Fruit fly (Drosophila melanogaster) whole organism, embryonic: ENCODE measurements around the gene smid.

Source experiments
- Aef1 ChIP-seq: fragments of 200-800 bp; sonication (Bioruptor generic); IDR thresholded peaks from 3 replicates; pipeline ENCODE4 v1.3.6; 2022; ENCODE audit warnings: missing biosample characterization, missing genetic modification characterization
- Antp ChIP-seq: fragments of 200-800 bp; sonication (Bioruptor generic); optimal IDR thresholded peaks from 3 replicates; lab custom pipeline; 2016; ENCODE audit warnings: missing biosample characterization, missing genetic modification characterization
- CG10543 ChIP-seq: fragments of 200-800 bp; sonication (Bioruptor generic); optimal IDR thresholded peaks from 3 replicates; lab custom pipeline; 2017; ENCODE audit warnings: missing biosample characterization, mild to moderate bottlenecking, missing genetic modification characterization, moderate library complexity
- CG11456 ChIP-seq: fragments of 200-800 bp; sonication (Bioruptor generic); IDR thresholded peaks from 3 replicates; pipeline ENCODE4 v1.3.6; 2022; ENCODE audit warnings: missing biosample characterization, missing genetic modification characterization
- CG12155 ChIP-seq: fragments of 200-800 bp; sonication (Bioruptor generic); optimal IDR thresholded peaks from 3 replicates; lab custom pipeline; 2016; ENCODE audit warnings: missing biosample characterization, missing genetic modification characterization
- CG14860 ChIP-seq: fragments of 200-800 bp; sonication (Bioruptor generic); IDR thresholded peaks from 3 replicates; pipeline ENCODE4 v1.3.6; 2022; ENCODE audit warnings: missing biosample characterization, missing genetic modification characterization; ENCODE audit not compliant: partially characterized antibody
- CG15479 ChIP-seq: fragments of 200-800 bp; sonication (Bioruptor generic); optimal IDR thresholded peaks from 3 replicates; lab custom pipeline; 2019; ENCODE audit warnings: missing biosample characterization, mild to moderate bottlenecking, missing genetic modification characterization, moderate library complexity
- CG15514 ChIP-seq: fragments of 200-800 bp; sonication (Bioruptor generic); optimal IDR thresholded peaks from 3 replicates; lab custom pipeline; 2017; ENCODE audit warnings: missing biosample characterization, missing genetic modification characterization, mild to moderate bottlenecking, moderate library complexity, missing genetic modification reagents
- CG1602 ChIP-seq: fragments of 200-800 bp; sonication (Bioruptor generic); optimal IDR thresholded peaks from 3 replicates; lab custom pipeline; 2016; ENCODE audit warnings: missing biosample characterization, missing genetic modification characterization
- CG17328 ChIP-seq: fragments of 200-800 bp; sonication (Bioruptor generic); IDR thresholded peaks from 2 replicates; pipeline ENCODE4 v1.3.6; 2022; ENCODE audit warnings: missing biosample characterization, missing genetic modification characterization
- CG2199 ChIP-seq: fragments of 200-800 bp; sonication (Bioruptor generic); IDR thresholded peaks from 3 replicates; pipeline ENCODE4 v1.3.6; 2022; ENCODE audit warnings: missing biosample characterization, missing genetic modification characterization
- CG32772 ChIP-seq: fragments of 200-800 bp; sonication (Bioruptor generic); IDR thresholded peaks from 2 replicates; pipeline ENCODE4 v1.3.6; 2022; ENCODE audit warnings: missing biosample characterization, missing genetic modification characterization
- CG34376 ChIP-seq: fragments of 200-800 bp; sonication (Bioruptor generic); optimal IDR thresholded peaks from 2 replicates; lab custom pipeline; 2018; ENCODE audit warnings: missing biosample characterization, mild to moderate bottlenecking, missing genetic modification characterization
- CG4424 ChIP-seq: fragments of 200-800 bp; sonication (Bioruptor generic); optimal IDR thresholded peaks from 3 replicates; lab custom pipeline; 2016; ENCODE audit warnings: missing biosample characterization, missing genetic modification characterization
- CG5953 ChIP-seq: fragments of 200-800 bp; sonication (Bioruptor generic); IDR thresholded peaks from 2 replicates; pipeline ENCODE4 v1.3.6; 2022; ENCODE audit warnings: missing biosample characterization, missing genetic modification characterization
- CG7357 ChIP-seq: fragments of 200-800 bp; sonication (Bioruptor generic); IDR thresholded peaks from 3 replicates; pipeline ENCODE4 v1.3.6; 2022; ENCODE audit warnings: missing biosample characterization, missing genetic modification characterization
- CG7987 ChIP-seq: fragments of 200-800 bp; sonication (Bioruptor generic); optimal IDR thresholded peaks from 2 replicates; lab custom pipeline; 2018; ENCODE audit warnings: missing biosample characterization, mild to moderate bottlenecking, missing genetic modification characterization, moderate library complexity
- CoRest ChIP-seq: fragments of 200-800 bp; sonication (Bioruptor generic); optimal IDR thresholded peaks from 3 replicates; lab custom pipeline; 2018; ENCODE audit warnings: missing biosample characterization, mild to moderate bottlenecking, missing genetic modification characterization, moderate library complexity
- Dad ChIP-seq: fragments of 200-800 bp; sonication (Bioruptor generic); optimal IDR thresholded peaks from 3 replicates; lab custom pipeline; 2016; ENCODE audit warnings: missing biosample characterization, missing genetic modification characterization
- Dip3 ChIP-seq: fragments of 200-800 bp; sonication (Bioruptor generic); optimal IDR thresholded peaks from 3 replicates; lab custom pipeline; 2016; ENCODE audit warnings: missing biosample characterization, missing genetic modification characterization
- Dp ChIP-seq: fragments of 200-800 bp; sonication (Bioruptor generic); optimal IDR thresholded peaks from 2 replicates; lab custom pipeline; 2018; ENCODE audit warnings: missing biosample characterization, mild to moderate bottlenecking, missing genetic modification characterization, moderate library complexity
- ERR ChIP-seq: fragments of 200-800 bp; sonication (Bioruptor generic); optimal IDR thresholded peaks from 2 replicates; lab custom pipeline; 2016; ENCODE audit warnings: missing biosample characterization, missing genetic modification characterization
- Ets65A ChIP-seq: fragments of 200-800 bp; sonication (Bioruptor generic); peaks from one replicate; lab custom pipeline; 2016; ENCODE audit warnings: missing biosample characterization, missing genetic modification characterization
- Mad ChIP-seq: fragments of 200-800 bp; sonication (Bioruptor generic); optimal IDR thresholded peaks from 2 replicates; lab custom pipeline; 2016; ENCODE audit warnings: missing biosample characterization, missing genetic modification characterization
- Med ChIP-seq: fragments of 200-800 bp; sonication (Bioruptor generic); peaks from one replicate; lab custom pipeline; 2016; ENCODE audit warnings: missing biosample characterization, missing genetic modification characterization, mild to moderate bottlenecking, inconsistent platforms, moderate library complexity
- Mes4 ChIP-seq: fragments of 200-800 bp; sonication (Bioruptor generic); optimal IDR thresholded peaks from 2 replicates; lab custom pipeline; 2016; ENCODE audit warnings: missing biosample characterization, missing genetic modification characterization
- NK7.1 ChIP-seq: fragments of 200-800 bp; sonication (Bioruptor generic); optimal IDR thresholded peaks from 3 replicates; lab custom pipeline; 2016; ENCODE audit warnings: missing biosample characterization, missing genetic modification characterization
- Pdp1 ChIP-seq, 2 experiments: fragments of 200-800 bp; sonication (Bioruptor generic); optimal IDR thresholded peaks; 3 replicates each; lab custom pipeline; 2016; ENCODE audit warnings: missing biosample characterization in 2 of 2, missing genetic modification characterization in 2 of 2, mild to moderate bottlenecking in 1 of 2, moderate library complexity in 1 of 2
- Scr ChIP-seq: fragments of 200-800 bp; sonication (Bioruptor generic); IDR thresholded peaks from 2 replicates; pipeline ENCODE4 v1.3.6; 2022; ENCODE audit warnings: missing biosample characterization, missing genetic modification characterization; ENCODE audit not compliant: partially characterized antibody
- Six4 ChIP-seq: fragments of 200-800 bp; sonication (Bioruptor generic); optimal IDR thresholded peaks from 2 replicates; lab custom pipeline; 2016; ENCODE audit warnings: missing biosample characterization, missing genetic modification characterization
- ac ChIP-seq: fragments of 200-800 bp; sonication (Bioruptor generic); optimal IDR thresholded peaks from 3 replicates; lab custom pipeline; 2017; ENCODE audit warnings: missing biosample characterization, mild to moderate bottlenecking, missing genetic modification characterization
- br ChIP-seq: fragments of >200 bp; optimal IDR thresholded peaks from 2 replicates; lab custom pipeline; 2017
- cwo ChIP-seq: fragments of 200-800 bp; sonication (Bioruptor generic); optimal IDR thresholded peaks from 3 replicates; lab custom pipeline; 2017; ENCODE audit warnings: missing biosample characterization, missing genetic modification characterization, mild to moderate bottlenecking, moderate library complexity, missing genetic modification reagents
- dmrt11E ChIP-seq: fragments of 200-800 bp; sonication (Bioruptor generic); optimal IDR thresholded peaks from 3 replicates; lab custom pipeline; 2018; ENCODE audit warnings: missing biosample characterization, mild to moderate bottlenecking, missing genetic modification characterization, moderate library complexity
- dysf ChIP-seq: fragments of 200-800 bp; sonication (Bioruptor generic); IDR thresholded peaks from 3 replicates; pipeline ENCODE4 v1.3.6; 2022; ENCODE audit warnings: missing biosample characterization, missing genetic modification characterization
- gro ChIP-seq: fragments of 200-800 bp; sonication (Bioruptor generic); optimal IDR thresholded peaks from 2 replicates; lab custom pipeline; 2016; ENCODE audit warnings: missing biosample characterization, missing genetic modification characterization
- hb ChIP-seq: fragments of 200-800 bp; sonication (Bioruptor generic); IDR thresholded peaks from 3 replicates; pipeline ENCODE4 v1.3.6; 2022; ENCODE audit warnings: missing biosample characterization, missing genetic modification characterization; ENCODE audit not compliant: partially characterized antibody
- her ChIP-seq: fragments of 200-800 bp; sonication (Bioruptor generic); optimal IDR thresholded peaks from 2 replicates; lab custom pipeline; 2016; ENCODE audit warnings: missing biosample characterization, missing genetic modification characterization
- jumu ChIP-seq: fragments of 200-800 bp; sonication (Bioruptor generic); optimal IDR thresholded peaks from 3 replicates; lab custom pipeline; 2016; ENCODE audit warnings: missing biosample characterization, missing genetic modification characterization
- lmd ChIP-seq: fragments of 200-800 bp; sonication (Bioruptor generic); IDR thresholded peaks from 2 replicates; pipeline ENCODE4 v1.3.6; 2022; ENCODE audit warnings: missing biosample characterization, missing genetic modification characterization
- mirr ChIP-seq: fragments of 200-800 bp; sonication (Bioruptor generic); optimal IDR thresholded peaks from 3 replicates; lab custom pipeline; 2018; ENCODE audit warnings: missing biosample characterization, mild to moderate bottlenecking, missing genetic modification characterization
- oc ChIP-seq: fragments of 200-800 bp; sonication (Bioruptor generic); optimal IDR thresholded peaks from 2 replicates; lab custom pipeline; 2018; ENCODE audit warnings: missing biosample characterization, mild to moderate bottlenecking, missing genetic modification characterization, moderate library complexity
- org-1 ChIP-seq: fragments of 200-800 bp; sonication (Bioruptor generic); optimal IDR thresholded peaks from 2 replicates; lab custom pipeline; 2017; ENCODE audit warnings: missing biosample characterization, missing genetic modification characterization
- pb ChIP-seq: fragments of 200-800 bp; sonication (Bioruptor generic); optimal IDR thresholded peaks from 3 replicates; lab custom pipeline; 2016; ENCODE audit warnings: missing biosample characterization, missing genetic modification characterization
- phol ChIP-seq: fragments of 200-800 bp; sonication (Bioruptor generic); optimal IDR thresholded peaks from 3 replicates; lab custom pipeline; 2018; ENCODE audit warnings: missing biosample characterization, mild to moderate bottlenecking, missing genetic modification characterization, moderate library complexity
- rib ChIP-seq: fragments of 200-800 bp; sonication (Bioruptor generic); IDR thresholded peaks from 2 replicates; pipeline ENCODE4 v1.3.6; 2022; ENCODE audit warnings: missing biosample characterization, missing genetic modification characterization
- sd ChIP-seq: fragments of 200-800 bp; sonication (Bioruptor generic); optimal IDR thresholded peaks from 3 replicates; lab custom pipeline; 2018; ENCODE audit warnings: missing biosample characterization, mild to moderate bottlenecking, missing genetic modification characterization, moderate library complexity
- sob ChIP-seq: fragments of 200-800 bp; sonication (Bioruptor generic); IDR thresholded peaks from 2 replicates; pipeline ENCODE4 v1.3.6; 2022; ENCODE audit warnings: missing biosample characterization, missing genetic modification characterization
- tio ChIP-seq: fragments of 200-800 bp; sonication (Bioruptor generic); optimal IDR thresholded peaks from 2 replicates; lab custom pipeline; 2017; ENCODE audit warnings: missing biosample characterization, missing genetic modification characterization, inconsistent platforms
- ttk ChIP-seq: fragments of 200-800 bp; sonication (Bioruptor generic); IDR thresholded peaks from 2 replicates; pipeline ENCODE4 v2.1.2; 2022; ENCODE audit warnings: missing biosample characterization, missing genetic modification characterization
- unpg ChIP-seq: fragments of 200-800 bp; sonication (Bioruptor generic); optimal IDR thresholded peaks from 3 replicates; lab custom pipeline; 2018; ENCODE audit warnings: missing biosample characterization, mild to moderate bottlenecking, missing genetic modification characterization, moderate library complexity

The smid gene

DNA sequence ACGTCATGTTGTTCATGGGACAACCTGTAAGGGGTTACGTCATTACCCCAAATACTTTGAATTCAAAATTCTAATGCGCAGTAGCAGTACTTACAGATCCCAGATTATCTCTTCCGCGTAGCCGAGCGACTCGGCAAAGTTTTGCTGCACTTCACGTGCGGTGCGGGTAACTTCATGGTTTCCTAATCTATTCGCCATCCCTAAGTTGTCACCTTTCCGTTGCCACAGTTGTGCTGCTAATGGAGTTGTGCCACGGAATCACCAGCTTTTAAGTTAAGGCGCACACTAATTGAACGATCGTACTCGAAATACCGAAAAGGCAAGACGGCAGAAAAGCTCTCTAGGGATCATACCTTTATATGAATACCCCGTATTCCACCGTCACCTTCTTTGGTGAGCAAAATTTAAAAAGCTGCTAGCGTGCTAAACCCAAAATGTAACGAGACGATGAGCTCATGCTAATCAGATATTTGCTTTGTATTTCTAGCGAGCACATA, 21.5 kb upstream of the smid start, which contains the start of gene pst (continued):
- no peak for TF ChIP-seq phol (tag; lab: Kevin White, UChicago)
- TF ChIP-seq Dp (GFP tag; lab: Kevin White, UChicago) = peak; percentile 44
- no peak for TF ChIP-seq unpg (GFP tag; lab: Kevin White, UChicago)
- no peak for TF ChIP-seq jumu (GFP tag; lab: Kevin White, UChicago)
- peak; percentile 40; the same call in 1 of the 2 replicates for TF ChIP-seq sob (GFP tag; lab: Robert Waterston, UW)
- no peak for TF ChIP-seq tio (GFP tag; lab: Kevin White, UChicago)
- no peak for TF ChIP-seq CG14860 (GFP tag; lab: Robert Waterston, UW)
- TF ChIP-seq Ets65A = no peak
- no peak for TF ChIP-seq Dad (GFP tag; lab: Kevin White, UChicago)
- TF ChIP-seq br = no peak
- TF ChIP-seq CG10543 (GFP tag; lab: Kevin White, UChicago) = peak; percentile 59
- TF ChIP-seq CG12155 = peak; percentile 96
- peak; percentile 34 for TF ChIP-seq rib (GFP tag; lab: Robert Waterston, UW)
- TF ChIP-seq CoRest (tag; lab: Kevin White, UChicago) = peak; percentile 67
- TF ChIP-seq CG2199 = no peak
- no peak for TF ChIP-seq ERR
- TF ChIP-seq CG17328 (GFP tag; lab: Robert Waterston, UW) = 0 out of 2 replicates have a peak, but pooled peaks have one; percentile 9
- peak; percentile 44 for TF ChIP-seq sd (tag; lab: Kevin White, UChicago)
- no peak for TF ChIP-seq CG1602 (GFP tag; lab: Kevin White, UChicago)
- TF ChIP-seq Mes4 (GFP tag; lab: Kevin White, UChicago) = no peak
- TF ChIP-seq CG34376 = peak; percentile 66
- TF ChIP-seq NK7.1 (GFP tag; lab: Kevin White, UChicago) = no peak
- no peak for TF ChIP-seq Aef1 (GFP tag; lab: Robert Waterston, UW)
- TF ChIP-seq Med (GFP tag; lab: Kevin White, UChicago) = peak; percentile 78
- TF ChIP-seq dysf = 0 out of 3 replicates have a peak, but pooled peaks have one; percentile 26
- no peak for TF ChIP-seq CG7357
- peak; percentile 8 for TF ChIP-seq gro (GFP tag; lab: Kevin White, UChicago)
- TF ChIP-seq dmrt11E (tag; lab: Kevin White, UChicago) = no peak
- no peak for TF ChIP-seq pb
- TF ChIP-seq Scr (GFP tag; lab: Robert Waterston, UW) = no peak
- peak; percentile 10 for TF ChIP-seq CG7987 (GFP tag; lab: Kevin White, UChicago)
- TF ChIP-seq Six4 (GFP tag; lab: Kevin White, UChicago) = no peak
- no peak for TF ChIP-seq CG32772 (GFP tag; lab: Robert Waterston, UW)
- no peak for TF ChIP-seq org-1
- no peak for TF ChIP-seq CG15479 (GFP tag; lab: Kevin White, UChicago)
- no peak; the same call in 1 of the 2 replicates for TF ChIP-seq CG5953 (GFP tag; lab: Robert Waterston, UW)
- no peak for TF ChIP-seq Dip3 (GFP tag; lab: Kevin White, UChicago)
- TF ChIP-seq Mad (GFP tag; lab: Kevin White, UChicago) = no peak
- peak; percentile 45 for TF ChIP-seq oc
- no peak for TF ChIP-seq lmd (GFP tag; lab: Robert Waterston, UW)
- peak; percentile 48 for TF ChIP-seq her
- no peak for TF ChIP-seq CG4424 (GFP tag; lab: Kevin White, UChicago)
- no peak for TF ChIP-seq Pdp1 (GFP tag; optimal IDR thresholded peaks at IDR 0.05; lab: Kevin White, UChicago)
- no peak for TF ChIP-seq ttk (GFP tag; lab: Robert Waterston, UW)
- TF ChIP-seq mirr (GFP tag; lab: Kevin White, UChicago) = peak; percentile 44
- peak; percentile 44 for TF ChIP-seq cwo (GFP tag; lab: Kevin White, UChicago)
- TF ChIP-seq ac (GFP tag; lab: Kevin White, UChicago) = no peak
- no peak for TF ChIP-seq hb (GFP tag; lab: Robert Waterston, UW)
- peak; percentile 60; the same call in 1 of the 3 replicates for TF ChIP-seq CG11456 (GFP tag; lab: Robert Waterston, UW)
- TF ChIP-seq Antp (GFP tag; lab: Kevin White, UChicago) = no peak
- no peak for TF ChIP-seq CG15514 (GFP tag; lab: Kevin White, UChicago)
